Fruit fly (Drosophila melanogaster): Measurements from ENCODE around the gene squ.

The squ gene

dm6 chr2L:16643961-16644360 lies 35.9 kb upstream of the squ start (continued):
- TF ChIP-seq CG10321 (GFP tag; IDR thresholded peaks at IDR 0.05): no peak
- TF ChIP-seq toy (GFP tag; IDR thresholded peaks at IDR 0.05): no peak
- peak; percentile 35; the same call in 1 of the 2 replicates for TF ChIP-seq onecut (GFP tag; IDR thresholded peaks at IDR 0.05)
- no peak for TF ChIP-seq br (optimal IDR thresholded peaks at IDR 0.05)
- peak; percentile 63 for TF ChIP-seq Hand (GFP tag; optimal IDR thresholded peaks at IDR 0.05)
- no peak; the same call in 3 of the 4 replicates for TF ChIP-seq Gug (GFP tag; IDR thresholded peaks at IDR 0.05)
- no peak; the same call in 2 of the 3 replicates for TF ChIP-seq CG11093 (GFP tag; IDR thresholded peaks at IDR 0.05)
- TF ChIP-seq en (GFP tag; optimal IDR thresholded peaks at IDR 0.05): no peak
- peak; percentile 8 for TF ChIP-seq CG6765 (GFP tag; optimal IDR thresholded peaks at IDR 0.05)
- peak; percentile 11 for TF ChIP-seq cato (GFP tag; optimal IDR thresholded peaks at IDR 0.05; ENCODE audit: borderline replicate concordance)
- no peak for TF ChIP-seq Nf-YC (tag; optimal IDR thresholded peaks at IDR 0.05)
- TF ChIP-seq NK7.1 (GFP tag; optimal IDR thresholded peaks at IDR 0.05): no peak
- no peak for TF ChIP-seq CG16779 (GFP tag; IDR thresholded peaks at IDR 0.05)
- no peak for TF ChIP-seq trh (GFP tag; optimal IDR thresholded peaks at IDR 0.05)
- TF ChIP-seq CG33557 (GFP tag; optimal IDR thresholded peaks at IDR 0.05): peak; percentile 1
- peak; percentile 34 for TF ChIP-seq shn (GFP tag; optimal IDR thresholded peaks at IDR 0.05)
- no peak for TF ChIP-seq Dip2 (GFP tag; IDR thresholded peaks at IDR 0.05)
- no peak for TF ChIP-seq fd102C (GFP tag; optimal IDR thresholded peaks at IDR 0.05)
- TF ChIP-seq CG6854 (GFP tag; optimal IDR thresholded peaks at IDR 0.05): peak; percentile 47
- no peak for TF ChIP-seq bbx (GFP tag; IDR thresholded peaks at IDR 0.05; ENCODE audit: partially characterized antibody)
- TF ChIP-seq CG18476 (GFP tag; optimal IDR thresholded peaks at IDR 0.05): no peak
- TF ChIP-seq CG12236 (GFP tag; optimal IDR thresholded peaks at IDR 0.05): peak; percentile 6
- no peak for TF ChIP-seq CG10565 (GFP tag; optimal IDR thresholded peaks at IDR 0.05)
- no peak for TF ChIP-seq yki (optimal IDR thresholded peaks at IDR 0.05)
- peak; percentile 38 for TF ChIP-seq Nf-YB (GFP tag; optimal IDR thresholded peaks at IDR 0.05)
- TF ChIP-seq Awh (GFP tag; IDR thresholded peaks at IDR 0.05): peak; percentile 54; the same call in 1 of the 2 replicates
- no peak for TF ChIP-seq pb (GFP tag; optimal IDR thresholded peaks at IDR 0.05)
- TF ChIP-seq slp2 (GFP tag; optimal IDR thresholded peaks at IDR 0.05): peak; percentile 3
- TF ChIP-seq sima (GFP tag; optimal IDR thresholded peaks at IDR 0.05): no peak
- peak; percentile 27; the same call in 1 of the 2 replicates for TF ChIP-seq bowl (GFP tag; IDR thresholded peaks at IDR 0.05)
- TF ChIP-seq pfk (GFP tag; optimal IDR thresholded peaks at IDR 0.05): no peak
- no peak for TF ChIP-seq stwl (tag; optimal IDR thresholded peaks at IDR 0.05)
- peak; percentile 14 for TF ChIP-seq Camta (GFP tag; optimal IDR thresholded peaks at IDR 0.05)
- peak; percentile 0 for TF ChIP-seq trem (tag; optimal IDR thresholded peaks at IDR 0.05)
- TF ChIP-seq corto (GFP tag; optimal IDR thresholded peaks at IDR 0.05): no peak
- peak; percentile 50 for TF ChIP-seq gsb-n (tag; optimal IDR thresholded peaks at IDR 0.05)
- peak; percentile 44 for TF ChIP-seq CG9609 (GFP tag; optimal IDR thresholded peaks at IDR 0.05)
- TF ChIP-seq Mrtf (GFP tag; IDR thresholded peaks at IDR 0.05): 0 out of 3 replicates have a peak, but pooled peaks have one; percentile 58
- TF ChIP-seq Sry-β (GFP tag; optimal IDR thresholded peaks at IDR 0.05): no peak
- no peak for TF ChIP-seq gt (GFP tag; IDR thresholded peaks at IDR 0.05)
- peak; percentile 77 for TF ChIP-seq CG15269 (tag; optimal IDR thresholded peaks at IDR 0.05)
- TF ChIP-seq gcm (GFP tag; optimal IDR thresholded peaks at IDR 0.05): peak; percentile 17
- peak; percentile 54 for TF ChIP-seq CG12659 (GFP tag; optimal IDR thresholded peaks at IDR 0.05)
- TF ChIP-seq CG11247 (GFP tag; IDR thresholded peaks at IDR 0.05): no peak
- TF ChIP-seq Bgb (GFP tag; IDR thresholded peaks at IDR 0.05; ENCODE audit: partially characterized antibody): no peak
- TF ChIP-seq Stat92E (GFP tag; optimal IDR thresholded peaks at IDR 0.05): no peak
- TF ChIP-seq twi (tag; optimal IDR thresholded peaks at IDR 0.05): no peak
- TF ChIP-seq z (GFP tag; IDR thresholded peaks at IDR 0.05): no peak
- peak; percentile 48; the same call in 1 of the 2 replicates for TF ChIP-seq CG32772 (GFP tag; IDR thresholded peaks at IDR 0.05)
- peak; percentile 62 for TF ChIP-seq H2.0 (GFP tag; IDR thresholded peaks at IDR 0.05)
- TF ChIP-seq CG11560 (tag; IDR thresholded peaks at IDR 0.05): 0 out of 3 replicates have a peak, but pooled peaks have one; percentile 29
- no peak for TF ChIP-seq Hey (tag; optimal IDR thresholded peaks at IDR 0.05)

Measured in whole organism, embryonic.